Fruit fly (Drosophila melanogaster): ENCODE results near the gene Dys.

The Dys gene

dm6 chr3R:19584818-19585217 lies 123.9 kb downstream of the Dys start (continued):
- peak; percentile 51 for TF ChIP-seq Xbp1 (GFP tag; optimal IDR thresholded peaks at IDR 0.05)
- peak; percentile 70 for TF ChIP-seq zen (tag; optimal IDR thresholded peaks at IDR 0.05)
- TF ChIP-seq CG1603 (tag; optimal IDR thresholded peaks at IDR 0.05): peak; percentile 92
- TF ChIP-seq Dip3 (GFP tag; optimal IDR thresholded peaks at IDR 0.05): no peak
- peak; percentile 74 for TF ChIP-seq CG7271 (tag; optimal IDR thresholded peaks at IDR 0.05)
- TF ChIP-seq CG2875 (GFP tag; optimal IDR thresholded peaks at IDR 0.05): peak; percentile 95
- peak; percentile 24 for TF ChIP-seq slou (GFP tag; optimal IDR thresholded peaks at IDR 0.05)
- peak; percentile 85 for TF ChIP-seq CG2678 (tag; optimal IDR thresholded peaks at IDR 0.05)
- TF ChIP-seq CG6854 (GFP tag; optimal IDR thresholded peaks at IDR 0.05): peak; percentile 84
- peak; percentile 95 for TF ChIP-seq sqz (GFP tag; optimal IDR thresholded peaks at IDR 0.05)
- peak; percentile 78 for TF ChIP-seq CG4360 (GFP tag; IDR thresholded peaks at IDR 0.05)
- TF ChIP-seq C15 (GFP tag; IDR thresholded peaks at IDR 0.05): no peak
- TF ChIP-seq CG10267 (tag; optimal IDR thresholded peaks at IDR 0.05): peak; percentile 73
- TF ChIP-seq CG10979 (tag; optimal IDR thresholded peaks at IDR 0.05): peak; percentile 77
- TF ChIP-seq dmrt99B (tag; optimal IDR thresholded peaks at IDR 0.05): peak; percentile 77
- TF ChIP-seq Atf3 (GFP tag; optimal IDR thresholded peaks at IDR 0.05): peak; percentile 80
- TF ChIP-seq CG12942 (GFP tag; optimal IDR thresholded peaks at IDR 0.05): peak; percentile 70
- TF ChIP-seq az2 (GFP tag; optimal IDR thresholded peaks at IDR 0.05): peak; percentile 7
- peak; percentile 72; the same call in 1 of the 3 replicates for TF ChIP-seq CG3726 (GFP tag; IDR thresholded peaks at IDR 0.05)
- TF ChIP-seq ara (GFP tag; IDR thresholded peaks at IDR 0.05): peak; percentile 82
- TF ChIP-seq mam (GFP tag; optimal IDR thresholded peaks at IDR 0.05): peak; percentile 31
- peak; percentile 75 for TF ChIP-seq Jarid2 (GFP tag; optimal IDR thresholded peaks at IDR 0.05)
- peak; percentile 79 for TF ChIP-seq crol (GFP tag; IDR thresholded peaks at IDR 0.05)
- no peak for TF ChIP-seq mld (GFP tag; IDR thresholded peaks at IDR 0.05; ENCODE audit: partially characterized antibody)
- TF ChIP-seq GATAe (GFP tag; conservative IDR thresholded peaks at IDR 0.05): no peak
- TF ChIP-seq CG10147 (GFP tag; optimal IDR thresholded peaks at IDR 0.05): peak; percentile 56
- TF ChIP-seq CG10321 (GFP tag; IDR thresholded peaks at IDR 0.05): peak; percentile 51; the same call in 1 of the 2 replicates
- TF ChIP-seq Dbx (GFP tag; IDR thresholded peaks at IDR 0.05): no peak
- TF ChIP-seq tin (GFP tag; optimal IDR thresholded peaks at IDR 0.05): peak; percentile 43
- peak; percentile 73 for TF ChIP-seq Hey (tag; optimal IDR thresholded peaks at IDR 0.05)
- TF ChIP-seq Eip74EF (GFP tag; optimal IDR thresholded peaks at IDR 0.05): peak in 1 of 2 experiments; percentile 56
- TF ChIP-seq Med (GFP tag): peak; percentile 94
- TF ChIP-seq B-H2 (GFP tag; optimal IDR thresholded peaks at IDR 0.05): no peak
- peak; percentile 91 for TF ChIP-seq org-1 (GFP tag; optimal IDR thresholded peaks at IDR 0.05)
- TF ChIP-seq sisA (GFP tag; IDR thresholded peaks at IDR 0.05): no peak
- no peak for TF ChIP-seq CG34224 (GFP tag; IDR thresholded peaks at IDR 0.05; ENCODE audit: partially characterized antibody)
- TF ChIP-seq sob (GFP tag; IDR thresholded peaks at IDR 0.05): peak; percentile 56
- TF ChIP-seq CG33557 (GFP tag; optimal IDR thresholded peaks at IDR 0.05): peak; percentile 95
- peak; percentile 83 for TF ChIP-seq bab2 (GFP tag; optimal IDR thresholded peaks at IDR 0.05)
- TF ChIP-seq Asciz (GFP tag; optimal IDR thresholded peaks at IDR 0.05): peak; percentile 97
- peak; percentile 85 for TF ChIP-seq Spps (tag; optimal IDR thresholded peaks at IDR 0.05)
- TF ChIP-seq ATbp (GFP tag; optimal IDR thresholded peaks at IDR 0.05): peak; percentile 97
- TF ChIP-seq CG10366 (GFP tag; IDR thresholded peaks at IDR 0.05): peak; percentile 68
- TF ChIP-seq CG5245 (GFP tag; optimal IDR thresholded peaks at IDR 0.05): peak; percentile 45
- TF ChIP-seq CHES-1-like (GFP tag; optimal IDR thresholded peaks at IDR 0.05): peak; percentile 77
- peak; percentile 55 for TF ChIP-seq cwo (GFP tag; optimal IDR thresholded peaks at IDR 0.05)
- peak; percentile 68 for TF ChIP-seq jing (GFP tag; optimal IDR thresholded peaks at IDR 0.05)
- peak; percentile 92 for TF ChIP-seq CG17912 (GFP tag; optimal IDR thresholded peaks at IDR 0.05)
- TF ChIP-seq dysf (GFP tag; IDR thresholded peaks at IDR 0.05): peak; percentile 59; the same call in 2 of the 3 replicates
- peak; percentile 62 for TF ChIP-seq CG17802 (tag; optimal IDR thresholded peaks at IDR 0.05)
